Worm (Caenorhabditis elegans): ENCODE data around the gene glt-3.

- no peak for TF ChIP-seq T22C8.4 (GFP tag; IDR thresholded peaks at IDR 0.05)
- TF ChIP-seq cog-1 (tag; optimal IDR thresholded peaks at IDR 0.05), result no peak
These were observed 27.5 kb downstream of the glt-3 start, which contains the start of gene ttr-53 for ce11 chrIV:10157489-10158088.

Measured in whole organism, midembryonic.